Fruit fly (Drosophila melanogaster) whole organism, pupa: ENCODE data around the gene RpS5a.

Source experiments
- CG12605 ChIP-seq: fragments of 200-800 bp; sonication (Bioruptor generic); IDR thresholded peaks from 2 replicates; pipeline ENCODE4 v1.3.6; 2022; ENCODE audit warnings: missing biosample characterization, missing genetic modification characterization
- CG15710 ChIP-seq: fragments of 200-800 bp; sonication (Bioruptor generic); optimal IDR thresholded peaks from 2 replicates; lab custom pipeline; 2018; ENCODE audit warnings: missing biosample characterization, mild to moderate bottlenecking, missing genetic modification characterization, moderate library complexity
- CG34367 ChIP-seq: fragments of 200-800 bp; sonication (Bioruptor generic); optimal IDR thresholded peaks from 2 replicates; lab custom pipeline; 2018; ENCODE audit warnings: missing biosample characterization, mild to moderate bottlenecking, missing genetic modification characterization
- CG4496 ChIP-seq: fragments of 200-800 bp; sonication (Bioruptor generic); IDR thresholded peaks from 3 replicates; pipeline ENCODE4 v1.3.6; 2022; ENCODE audit warnings: missing biosample characterization, missing genetic modification characterization
- CG8159 ChIP-seq: fragments of 200-800 bp; sonication (Bioruptor generic); optimal IDR thresholded peaks from 3 replicates; lab custom pipeline; 2018; ENCODE audit warnings: missing biosample characterization, mild to moderate bottlenecking, missing genetic modification characterization, moderate library complexity
- D1 ChIP-seq: fragments of 200-800 bp; sonication (Bioruptor generic); optimal IDR thresholded peaks from 2 replicates; lab custom pipeline; 2018; ENCODE audit warnings: missing biosample characterization, mild to moderate bottlenecking, missing genetic modification characterization, moderate library complexity
- EcR ChIP-seq: fragments of 200-800 bp; sonication (Bioruptor generic); optimal IDR thresholded peaks from 3 replicates; lab custom pipeline; 2019; ENCODE audit warnings: missing biosample characterization, missing genetic modification characterization, mild to moderate bottlenecking, moderate library complexity, missing genetic modification reagents
- Ets98B ChIP-seq: fragments of 200-800 bp; sonication (Bioruptor generic); IDR thresholded peaks from 2 replicates; pipeline ENCODE4 v1.3.6; 2022; ENCODE audit warnings: missing biosample characterization, missing genetic modification characterization
- fd96Ca ChIP-seq: fragments of 200-800 bp; sonication (Bioruptor generic); IDR thresholded peaks from 3 replicates; pipeline ENCODE4 v1.3.6; 2022; ENCODE audit warnings: missing biosample characterization, missing genetic modification characterization
- gl ChIP-seq: fragments of 200-800 bp; sonication (Bioruptor generic); optimal IDR thresholded peaks from 2 replicates; lab custom pipeline; 2018; ENCODE audit warnings: missing biosample characterization, mild to moderate bottlenecking, missing genetic modification characterization

DNA sequence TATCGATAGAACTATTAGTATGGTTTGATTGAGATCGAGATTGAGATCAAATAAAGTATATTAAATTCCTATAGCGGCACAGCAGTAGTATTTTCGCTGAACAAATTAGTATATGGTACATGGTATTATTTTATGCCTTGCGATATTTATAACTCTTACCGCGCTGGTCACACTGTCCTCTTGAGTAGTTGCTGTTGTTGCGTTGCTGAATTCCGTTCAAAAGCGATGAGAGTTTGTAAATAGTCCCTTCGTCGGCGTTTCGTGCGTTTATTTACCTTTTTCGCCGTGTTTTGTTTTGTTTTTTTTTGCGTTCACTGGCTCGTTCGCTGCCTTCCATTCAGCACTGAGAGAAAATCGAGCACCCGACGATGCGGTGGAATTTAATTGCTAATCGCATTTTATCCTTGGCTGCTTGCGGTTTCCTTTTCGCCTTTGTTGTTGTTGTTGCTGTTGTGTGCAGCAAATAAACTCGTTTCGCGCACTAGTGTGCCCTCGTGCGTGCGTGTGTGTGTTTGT lies 40.6 kb downstream of the RpS5a start, which contains the start of gene CG5004:
- TF ChIP-seq CG8159 (tag; lab: Kevin White, UChicago) (no peak), CG12605 (GFP tag; lab: Robert Waterston, UW) (no peak), CG15710 (peak; percentile 10), Ets98B (peak; percentile 26; the same call in 1 of the 2 replicates), CG34367 (no peak), EcR (peak; percentile 62), gl (tag; lab: Kevin White, UChicago) (peak; percentile 11), CG4496 (no peak), fd96Ca (GFP tag; lab: Robert Waterston, UW) (no peak), D1 (tag; lab: Kevin White, UChicago) (no peak)
